Fruit fly (Drosophila melanogaster) whole organism, embryonic: ENCODE results near the gene Cyp28d2.

ENCODE experiments used
- Bdp1 ChIP-seq: fragments of 200-800 bp; sonication (Bioruptor generic); optimal IDR thresholded peaks from 3 replicates; lab custom pipeline; 2016; ENCODE audit warnings: missing biosample characterization, missing genetic modification characterization
- CG10209 ChIP-seq: fragments of 200-800 bp; sonication (Bioruptor generic); optimal IDR thresholded peaks from 3 replicates; lab custom pipeline; 2017; ENCODE audit warnings: missing biosample characterization, mild to moderate bottlenecking, missing genetic modification characterization, missing genetic modification reagents
- CG12104 ChIP-seq: fragments of 200-800 bp; sonication (Bioruptor generic); optimal IDR thresholded peaks from 3 replicates; lab custom pipeline; 2016; ENCODE audit warnings: missing biosample characterization, missing genetic modification characterization
- CG16815 ChIP-seq: fragments of 200-800 bp; sonication (Bioruptor generic); optimal IDR thresholded peaks from 3 replicates; lab custom pipeline; 2017; ENCODE audit warnings: missing biosample characterization, mild to moderate bottlenecking, missing genetic modification characterization
- CG17802 ChIP-seq: fragments of 200-800 bp; sonication (Bioruptor generic); optimal IDR thresholded peaks from 2 replicates; lab custom pipeline; 2018; ENCODE audit warnings: missing biosample characterization, mild to moderate bottlenecking, missing genetic modification characterization, moderate library complexity
- CG1792 ChIP-seq: fragments of 200-800 bp; sonication (Bioruptor generic); optimal IDR thresholded peaks from 2 replicates; lab custom pipeline; 2016; ENCODE audit warnings: missing biosample characterization, missing genetic modification characterization
- CG18011 ChIP-seq: fragments of 200-800 bp; sonication (Bioruptor generic); optimal IDR thresholded peaks from 2 replicates; lab custom pipeline; 2017; ENCODE audit warnings: missing biosample characterization, missing genetic modification characterization, mild to moderate bottlenecking, moderate library complexity, missing genotype
- CG18619 ChIP-seq: fragments of 200-800 bp; sonication (Bioruptor generic); optimal IDR thresholded peaks from 3 replicates; lab custom pipeline; 2017; ENCODE audit warnings: missing biosample characterization, mild to moderate bottlenecking, missing genetic modification characterization
- CG18764 ChIP-seq: fragments of 200-800 bp; sonication (Bioruptor generic); optimal IDR thresholded peaks from 3 replicates; lab custom pipeline; 2016; ENCODE audit warnings: missing biosample characterization, missing genetic modification characterization
- CG2199 ChIP-seq: fragments of 200-800 bp; sonication (Bioruptor generic); IDR thresholded peaks from 3 replicates; pipeline ENCODE4 v1.3.6; 2022; ENCODE audit warnings: missing biosample characterization, missing genetic modification characterization
- CG30020 ChIP-seq: fragments of 200-800 bp; optimal IDR thresholded peaks from 2 replicates; lab custom pipeline; 2019; ENCODE audit warnings: missing biosample characterization, mild to moderate bottlenecking, missing genetic modification characterization, moderate library complexity
- CG33213 ChIP-seq: fragments of 200-800 bp; sonication (Bioruptor generic); optimal IDR thresholded peaks from 3 replicates; lab custom pipeline; 2016; ENCODE audit warnings: missing biosample characterization, missing genetic modification characterization
- CG3726 ChIP-seq: fragments of 200-800 bp; sonication (Bioruptor generic); IDR thresholded peaks from 3 replicates; pipeline ENCODE4, ENCODE4 v1.3.6; 2022; ENCODE audit warnings: missing biosample characterization, missing genetic modification characterization
- CG6254 ChIP-seq: fragments of 200-800 bp; sonication (Bioruptor generic); optimal IDR thresholded peaks from 3 replicates; lab custom pipeline; 2017; ENCODE audit warnings: mild to moderate bottlenecking, missing biosample characterization, missing genetic modification reagents, missing genetic modification characterization
- CG6683 ChIP-seq: fragments of 200-800 bp; sonication (Bioruptor generic); optimal IDR thresholded peaks from 2 replicates; lab custom pipeline; 2017; ENCODE audit warnings: missing biosample characterization, mild to moderate bottlenecking, missing genetic modification characterization, missing genetic modification reagents
- CG8388 ChIP-seq: fragments of 200-800 bp; sonication (Bioruptor generic); optimal IDR thresholded peaks from 2 replicates; lab custom pipeline; 2019; ENCODE audit warnings: missing biosample characterization, mild to moderate bottlenecking, missing genetic modification characterization, moderate library complexity
- CG9727 ChIP-seq: fragments of 200-800 bp; sonication (Bioruptor generic); optimal IDR thresholded peaks from 3 replicates; lab custom pipeline; 2017; ENCODE audit warnings: missing biosample characterization, mild to moderate bottlenecking, missing genetic modification characterization
- CG9817 ChIP-seq: fragments of 200-800 bp; sonication (Bioruptor generic); optimal IDR thresholded peaks from 2 replicates; lab custom pipeline; 2018; ENCODE audit warnings: missing biosample characterization, mild to moderate bottlenecking, missing genetic modification characterization, moderate library complexity
- CG9876 ChIP-seq: fragments of 200-800 bp; sonication (Bioruptor generic); optimal IDR thresholded peaks from 2 replicates; lab custom pipeline; 2016; ENCODE audit warnings: missing biosample characterization, missing genetic modification characterization
- CG9932 ChIP-seq: fragments of 200-800 bp; sonication (Bioruptor generic); IDR thresholded peaks from 2 replicates; pipeline ENCODE4 v1.3.6; 2022; ENCODE audit warnings: missing biosample characterization, missing genetic modification characterization
- CHES-1-like ChIP-seq: fragments of 200-800 bp; sonication (Bioruptor generic); optimal IDR thresholded peaks from 2 replicates; lab custom pipeline; 2016; ENCODE audit warnings: missing biosample characterization, missing genetic modification characterization
- Deaf1 ChIP-seq: fragments of 200-800 bp; optimal IDR thresholded peaks from 3 replicates; lab custom pipeline; 2019; ENCODE audit warnings: missing biosample characterization, mild to moderate bottlenecking, missing genetic modification characterization, moderate library complexity
- Dek ChIP-seq: fragments of 200-800 bp; sonication (Bioruptor generic); optimal IDR thresholded peaks from 3 replicates; lab custom pipeline; 2019; ENCODE audit warnings: missing biosample characterization, mild to moderate bottlenecking, missing genetic modification characterization, moderate library complexity
- Doc2 ChIP-seq: fragments of 200-800 bp; sonication (Bioruptor generic); IDR thresholded peaks from 2 replicates; pipeline ENCODE4 v1.3.6; 2022; ENCODE audit warnings: missing biosample characterization, missing genetic modification characterization
- Dref ChIP-seq: fragments of 200-800 bp; sonication (Bioruptor generic); IDR thresholded peaks from 2 replicates; pipeline ENCODE4 v1.3.6; 2022; ENCODE audit warnings: missing biosample characterization, missing genetic modification characterization
- E2f1 ChIP-seq: fragments of 200-800 bp; sonication (Bioruptor generic); IDR thresholded peaks from 2 replicates; pipeline ENCODE4 v1.3.6; 2022; ENCODE audit warnings: missing biosample characterization, missing genetic modification characterization
- Ets97D ChIP-seq: fragments of 200-800 bp; sonication (Bioruptor generic); optimal IDR thresholded peaks from 3 replicates; lab custom pipeline; 2016; ENCODE audit warnings: missing biosample characterization, missing genetic modification characterization
- GATAe ChIP-seq: fragments of 200-800 bp; sonication (Bioruptor generic); conservative IDR thresholded peaks from 2 replicates; pipeline ENCODE4 v1.3.6; 2022; ENCODE audit warnings: missing biosample characterization, missing genetic modification characterization
- HLH3B ChIP-seq: fragments of 200-800 bp; sonication (Bioruptor generic); IDR thresholded peaks from 2 replicates; pipeline ENCODE4 v1.3.6; 2022; ENCODE audit warnings: missing biosample characterization, missing genetic modification characterization
- HLHmδ ChIP-seq: fragments of 200-800 bp; sonication (Bioruptor generic); optimal IDR thresholded peaks from 2 replicates; lab custom pipeline; 2018; ENCODE audit warnings: missing biosample characterization, mild to moderate bottlenecking, missing genetic modification characterization, moderate library complexity
- HmgD ChIP-seq: fragments of 200-800 bp; sonication (Bioruptor generic); optimal IDR thresholded peaks from 3 replicates; lab custom pipeline; 2016; ENCODE audit warnings: missing biosample characterization, missing genetic modification characterization
- Hr3 ChIP-seq: fragments of 200-800 bp; sonication (Bioruptor generic); optimal IDR thresholded peaks from 3 replicates; lab custom pipeline; 2016; ENCODE audit warnings: missing biosample characterization, missing genetic modification characterization
- Lpt ChIP-seq: fragments of >200 bp; optimal IDR thresholded peaks from 2 replicates; lab custom pipeline; 2018; ENCODE audit warnings: missing biosample characterization, missing genetic modification characterization
- Meics ChIP-seq: fragments of 200-800 bp; sonication (Bioruptor generic); optimal IDR thresholded peaks from 2 replicates; lab custom pipeline; 2017; ENCODE audit warnings: missing biosample characterization, mild to moderate bottlenecking, missing genetic modification characterization
- NFAT ChIP-seq: fragments of 200-800 bp; sonication (Bioruptor generic); IDR thresholded peaks from 2 replicates; pipeline ENCODE4 v1.3.6; 2022; ENCODE audit warnings: missing biosample characterization, missing genetic modification characterization
- PHDP ChIP-seq: fragments of 200-800 bp; sonication (Bioruptor generic); optimal IDR thresholded peaks from 3 replicates; lab custom pipeline; 2018; ENCODE audit warnings: missing biosample characterization, mild to moderate bottlenecking, missing genetic modification characterization, moderate library complexity
- Pdp1 ChIP-seq, 2 experiments: fragments of 200-800 bp; sonication (Bioruptor generic); optimal IDR thresholded peaks; 3 replicates each; lab custom pipeline; 2016; ENCODE audit warnings: missing biosample characterization in 2 of 2, missing genetic modification characterization in 2 of 2, mild to moderate bottlenecking in 1 of 2, moderate library complexity in 1 of 2
- TFAM ChIP-seq: fragments of 200-800 bp; sonication (Bioruptor generic); optimal IDR thresholded peaks from 2 replicates; lab custom pipeline; 2017; ENCODE audit warnings: missing biosample characterization, missing genetic modification characterization, inconsistent platforms
- cg ChIP-seq: fragments of 200-800 bp; sonication (Bioruptor generic); optimal IDR thresholded peaks from 3 replicates; lab custom pipeline; 2019; ENCODE audit warnings: missing biosample characterization, mild to moderate bottlenecking, missing genetic modification characterization, moderate library complexity
- chm ChIP-seq: fragments of 200-800 bp; sonication (Bioruptor generic); IDR thresholded peaks from 2 replicates; pipeline ENCODE4 v1.3.6; 2022; ENCODE audit warnings: missing biosample characterization, missing genetic modification characterization
- eyg ChIP-seq: fragments of 200-800 bp; sonication (Bioruptor generic); optimal IDR thresholded peaks from 3 replicates; lab custom pipeline; 2016; ENCODE audit warnings: missing biosample characterization, missing genetic modification characterization
- insv ChIP-seq, 2 experiments: fragments of 200-800 bp; sonication (Bioruptor generic); optimal IDR thresholded peaks; 3 replicates each; lab custom pipeline; 2016 to 2018; ENCODE audit warnings: missing biosample characterization in 2 of 2, missing genetic modification characterization in 2 of 2
- knrl ChIP-seq: fragments of 200-800 bp; sonication (Bioruptor generic); IDR thresholded peaks from 3 replicates; pipeline ENCODE4 v1.3.6; 2022; ENCODE audit warnings: missing biosample characterization, missing genetic modification characterization; ENCODE audit not compliant: partially characterized antibody
- lmd ChIP-seq: fragments of 200-800 bp; sonication (Bioruptor generic); IDR thresholded peaks from 2 replicates; pipeline ENCODE4 v1.3.6; 2022; ENCODE audit warnings: missing biosample characterization, missing genetic modification characterization
- nerfin-1 ChIP-seq: fragments of 200-800 bp; sonication (Bioruptor generic); optimal IDR thresholded peaks from 3 replicates; lab custom pipeline; 2019; ENCODE audit warnings: missing biosample characterization, mild to moderate bottlenecking, missing genetic modification characterization, moderate library complexity
- sima ChIP-seq: fragments of 200-800 bp; sonication (Bioruptor generic); optimal IDR thresholded peaks from 2 replicates; lab custom pipeline; 2016; ENCODE audit warnings: missing biosample characterization, missing genetic modification characterization
- slou ChIP-seq: fragments of 200-800 bp; sonication (Bioruptor generic); optimal IDR thresholded peaks from 3 replicates; lab custom pipeline; 2016; ENCODE audit warnings: missing biosample characterization, missing genetic modification characterization
- ssp ChIP-seq: fragments of 200-800 bp; sonication (Bioruptor generic); IDR thresholded peaks from 2 replicates; pipeline ENCODE4 v1.3.6; 2022; ENCODE audit warnings: missing biosample characterization, missing genetic modification characterization
- tap ChIP-seq: fragments of 200-800 bp; optimal IDR thresholded peaks from 3 replicates; lab custom pipeline; 2019; ENCODE audit warnings: missing biosample characterization, mild to moderate bottlenecking, missing genetic modification characterization, moderate library complexity
- vfl ChIP-seq: fragments of 200-800 bp; sonication (Bioruptor generic); optimal IDR thresholded peaks from 2 replicates; lab custom pipeline; 2016; ENCODE audit warnings: missing biosample characterization, missing genetic modification characterization
- zf30C ChIP-seq: fragments of 200-800 bp; sonication (Bioruptor generic); optimal IDR thresholded peaks from 3 replicates; lab custom pipeline; 2018; ENCODE audit warnings: missing biosample characterization, mild to moderate bottlenecking, missing genetic modification characterization

The Cyp28d2 gene

DNA sequence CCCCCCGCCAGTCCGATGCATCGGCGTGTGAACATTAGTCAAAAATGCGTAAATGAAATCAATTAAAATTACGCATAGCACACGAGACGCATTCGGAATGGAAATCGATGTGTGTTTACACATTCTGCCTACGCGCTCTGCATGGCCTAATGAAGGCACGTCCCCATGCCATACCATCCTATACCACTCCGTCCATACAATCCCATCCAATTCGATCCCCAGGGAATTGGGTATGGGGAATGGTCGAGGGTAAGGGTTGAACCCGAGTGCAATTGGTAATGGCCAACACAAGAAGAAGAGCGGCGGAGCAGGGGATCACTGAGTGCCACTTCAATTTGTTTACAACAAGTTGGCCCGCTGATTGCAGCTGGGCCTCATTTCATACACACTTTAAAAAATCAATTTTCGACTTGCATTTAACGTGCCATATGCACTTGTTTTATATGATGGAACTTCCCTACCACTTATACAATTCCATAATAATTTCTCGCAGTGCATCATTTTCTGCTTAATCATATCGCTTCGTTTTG is 38.4 kb downstream of the Cyp28d2 start (continued):
- peak; percentile 35 for TF ChIP-seq nerfin-1 (tag; lab: Kevin White, UChicago)
- TF ChIP-seq lmd, result no peak
- TF ChIP-seq CG3726, result no peak
- no peak for TF ChIP-seq NFAT
- no peak for TF ChIP-seq Ets97D (GFP tag; lab: Kevin White, UChicago)
- TF ChIP-seq Doc2, result no peak
- TF ChIP-seq CG18011 (GFP tag; lab: Kevin White, UChicago), result no peak
- peak; percentile 80 for TF ChIP-seq zf30C (GFP tag; lab: Kevin White, UChicago)
- no peak for TF ChIP-seq CG9817 (tag; lab: Kevin White, UChicago)
- TF ChIP-seq CG2199 (GFP tag; lab: Robert Waterston, UW), result peak; percentile 80; the same call in 2 of the 3 replicates
- TF ChIP-seq eyg, result no peak
- TF ChIP-seq Lpt (GFP tag; lab: Kevin White, UChicago), result no peak
- peak in 1 of 2 experiments; percentile 11 for TF ChIP-seq Pdp1 (GFP tag; optimal IDR thresholded peaks at IDR 0.05; lab: Kevin White, UChicago)
- TF ChIP-seq Dref (GFP tag; lab: Robert Waterston, UW), result no peak
- TF ChIP-seq CG12104 (GFP tag; lab: Kevin White, UChicago), result no peak
- TF ChIP-seq CG30020 (tag; lab: Kevin White, UChicago), result no peak
- TF ChIP-seq CG9932 (GFP tag; lab: Robert Waterston, UW), result no peak
- no peak for TF ChIP-seq Meics
- no peak for TF ChIP-seq tap (tag; lab: Kevin White, UChicago)
- TF ChIP-seq E2f1 (GFP tag; lab: Robert Waterston, UW), result no peak; the same call in 1 of the 2 replicates
- TF ChIP-seq CG18619 (GFP tag; lab: Kevin White, UChicago), result no peak
- no peak for TF ChIP-seq CG18764 (GFP tag; lab: Kevin White, UChicago)
- TF ChIP-seq Deaf1, result no peak
- no peak for TF ChIP-seq HLHmδ (GFP tag; lab: Kevin White, UChicago)
- no peak for TF ChIP-seq TFAM
- TF ChIP-seq Bdp1, result no peak
- peak; percentile 61; the same call in 1 of the 2 replicates for TF ChIP-seq chm (GFP tag; lab: Robert Waterston, UW)
- TF ChIP-seq cg (GFP tag; lab: Kevin White, UChicago), result no peak
- TF ChIP-seq CG6683 (GFP tag; lab: Kevin White, UChicago), result no peak
- TF ChIP-seq CG1792 (GFP tag; lab: Kevin White, UChicago), result no peak
- peak; percentile 34 for TF ChIP-seq CG8388
- TF ChIP-seq vfl (GFP tag; lab: Kevin White, UChicago), result no peak
- TF ChIP-seq HmgD (GFP tag; lab: Kevin White, UChicago), result peak; percentile 2
- no peak for TF ChIP-seq slou (GFP tag; lab: Kevin White, UChicago)
- TF ChIP-seq CG9727 (GFP tag; lab: Kevin White, UChicago), result peak; percentile 38
- no peak for TF ChIP-seq knrl (GFP tag; lab: Robert Waterston, UW)
- peak; percentile 22 for TF ChIP-seq CG10209
- TF ChIP-seq CHES-1-like (GFP tag; lab: Kevin White, UChicago), result no peak
- no peak for TF ChIP-seq CG33213
- TF ChIP-seq CG17802 (tag; lab: Kevin White, UChicago), result no peak
- TF ChIP-seq ssp (GFP tag; lab: Robert Waterston, UW), result no peak
- TF ChIP-seq GATAe, result no peak
- no peak for TF ChIP-seq insv (GFP tag; optimal IDR thresholded peaks at IDR 0.05; lab: Kevin White, UChicago)
- peak; percentile 26 for TF ChIP-seq Hr3
- TF ChIP-seq sima (GFP tag; lab: Kevin White, UChicago), result no peak
- no peak for TF ChIP-seq CG6254 (GFP tag; lab: Kevin White, UChicago)
- no peak for TF ChIP-seq CG9876
- no peak for TF ChIP-seq PHDP
- no peak for TF ChIP-seq Dek (tag; lab: Kevin White, UChicago)
- peak; percentile 18 for TF ChIP-seq CG16815 (GFP tag; lab: Kevin White, UChicago)
- 0 out of 2 replicates have a peak, but pooled peaks have one; percentile 33 for TF ChIP-seq HLH3B (GFP tag; lab: Robert Waterston, UW)
